Worm (Caenorhabditis elegans): Measurements from ENCODE around the gene srw-68.

DNA sequence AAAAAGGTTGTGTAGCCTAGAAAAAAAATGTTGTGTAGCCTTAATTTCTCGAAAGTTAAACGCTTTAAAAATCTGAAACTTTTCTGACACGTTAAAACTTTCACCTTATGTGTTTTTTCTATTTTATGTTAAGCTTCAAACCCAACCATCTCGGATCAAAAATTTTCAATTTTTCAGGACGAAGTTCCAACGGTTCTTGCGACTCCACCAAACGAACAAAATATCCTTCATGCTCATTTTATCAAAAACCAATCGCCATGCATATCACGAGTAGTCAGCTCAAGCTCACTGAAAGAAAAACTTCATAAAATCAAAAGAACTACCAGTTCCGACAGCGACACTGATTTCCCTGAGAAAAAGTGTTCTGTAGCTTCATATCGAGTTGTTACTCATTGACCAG lies 10.0 kb upstream of the srw-68 start:
- no peak for TF ChIP-seq mml-1 (tag; optimal IDR thresholded peaks at IDR 0.05)
- no peak for TF ChIP-seq nhr-23 (tag; optimal IDR thresholded peaks at IDR 0.05)
- no peak for TF ChIP-seq ZK546.5 (tag; optimal IDR thresholded peaks at IDR 0.05)
- no peak for TF ChIP-seq nhr-28 (tag; optimal IDR thresholded peaks at IDR 0.05)
- no peak for TF ChIP-seq mdl-1 (tag; optimal IDR thresholded peaks at IDR 0.05)
- no peak for TF ChIP-seq elt-2 (tag; optimal IDR thresholded peaks at IDR 0.05)
- no peak for TF ChIP-seq ceh-28 (tag; optimal IDR thresholded peaks at IDR 0.05)
- TF ChIP-seq lin-15B (tag; optimal IDR thresholded peaks at IDR 0.05) = no peak
